Worm (Caenorhabditis elegans): Measurements from ENCODE around the gene F36H9.7.

- TF ChIP-seq skn-1 (tag; optimal IDR thresholded peaks at IDR 0.05), result no peak
- TF ChIP-seq nhr-11 (tag; optimal IDR thresholded peaks at IDR 0.05), result no peak
- no peak for TF ChIP-seq snpc-4 (tag; optimal IDR thresholded peaks at IDR 0.05)
- TF ChIP-seq mxl-3 (GFP tag; optimal IDR thresholded peaks at IDR 0.05), result no peak
- no peak for TF ChIP-seq F44E2.7 (GFP tag; IDR thresholded peaks at IDR 0.05)
- no peak for TF ChIP-seq lsy-2 (tag; optimal IDR thresholded peaks at IDR 0.05)
- TF ChIP-seq rbr-2 (tag; optimal IDR thresholded peaks at IDR 0.05), result no peak
- no peak for TF ChIP-seq dpl-1 (GFP tag; optimal IDR thresholded peaks at IDR 0.05)
- TF ChIP-seq nhr-76 (tag; optimal IDR thresholded peaks at IDR 0.05), result no peak
These were observed 46.0 kb upstream of the F36H9.7 start for ce11 chrV:1820749-1821148.
